Fruit fly (Drosophila melanogaster) whole organism, pupa: ENCODE results near the gene CG13675.
A peak's percentile ranks its signal among the peaks of the same experiment; 100 is the strongest.

ENCODE experiments used
- CG10348 ChIP-seq: fragments of 200-800 bp; sonication (Bioruptor generic); IDR thresholded peaks from 2 replicates; pipeline ENCODE4 v1.3.6; 2022; ENCODE audit warnings: missing biosample characterization, missing genetic modification characterization
- CG12605 ChIP-seq: fragments of 200-800 bp; sonication (Bioruptor generic); IDR thresholded peaks from 2 replicates; pipeline ENCODE4 v1.3.6; 2022; ENCODE audit warnings: missing biosample characterization, missing genetic modification characterization
- CG13204 ChIP-seq: fragments of 200-800 bp; sonication (Bioruptor generic); optimal IDR thresholded peaks from 2 replicates; lab custom pipeline; 2018; ENCODE audit warnings: missing biosample characterization, mild to moderate bottlenecking, missing genetic modification characterization, moderate library complexity
- CG14655 ChIP-seq: fragments of 200-800 bp; sonication (Bioruptor generic); optimal IDR thresholded peaks from 3 replicates; lab custom pipeline; 2017; ENCODE audit warnings: mild to moderate bottlenecking, missing biosample characterization, missing genetic modification reagents, missing genetic modification characterization
- CG15710 ChIP-seq: fragments of 200-800 bp; sonication (Bioruptor generic); optimal IDR thresholded peaks from 2 replicates; lab custom pipeline; 2018; ENCODE audit warnings: missing biosample characterization, mild to moderate bottlenecking, missing genetic modification characterization, moderate library complexity
- CG17806 ChIP-seq: fragments of 200-800 bp; sonication (Bioruptor generic); optimal IDR thresholded peaks from 2 replicates; lab custom pipeline; 2018; ENCODE audit warnings: missing biosample characterization, mild to moderate bottlenecking, missing genetic modification characterization, moderate library complexity
- CG32121 ChIP-seq: fragments of 200-800 bp; sonication (Bioruptor generic); IDR thresholded peaks from 2 replicates; pipeline ENCODE4 v1.3.6; 2022; ENCODE audit warnings: missing biosample characterization, missing genetic modification characterization
- CG34367 ChIP-seq: fragments of 200-800 bp; sonication (Bioruptor generic); optimal IDR thresholded peaks from 2 replicates; lab custom pipeline; 2018; ENCODE audit warnings: missing biosample characterization, mild to moderate bottlenecking, missing genetic modification characterization
- CG4496 ChIP-seq: fragments of 200-800 bp; sonication (Bioruptor generic); IDR thresholded peaks from 3 replicates; pipeline ENCODE4 v1.3.6; 2022; ENCODE audit warnings: missing biosample characterization, missing genetic modification characterization
- CG8159 ChIP-seq: fragments of 200-800 bp; sonication (Bioruptor generic); optimal IDR thresholded peaks from 3 replicates; lab custom pipeline; 2018; ENCODE audit warnings: missing biosample characterization, mild to moderate bottlenecking, missing genetic modification characterization, moderate library complexity
- CG8301 ChIP-seq: fragments of 200-800 bp; sonication (Bioruptor generic); optimal IDR thresholded peaks from 2 replicates; lab custom pipeline; 2018; ENCODE audit warnings: missing biosample characterization, mild to moderate bottlenecking, missing genetic modification characterization
- CG9948 ChIP-seq: fragments of 200-800 bp; sonication (Bioruptor generic); optimal IDR thresholded peaks from 2 replicates; lab custom pipeline; 2018; ENCODE audit warnings: missing biosample characterization, mild to moderate bottlenecking, missing genetic modification characterization, moderate library complexity
- D1 ChIP-seq: fragments of 200-800 bp; sonication (Bioruptor generic); optimal IDR thresholded peaks from 2 replicates; lab custom pipeline; 2018; ENCODE audit warnings: missing biosample characterization, mild to moderate bottlenecking, missing genetic modification characterization, moderate library complexity
- EcR ChIP-seq: fragments of 200-800 bp; sonication (Bioruptor generic); optimal IDR thresholded peaks from 3 replicates; lab custom pipeline; 2019; ENCODE audit warnings: missing biosample characterization, missing genetic modification characterization, mild to moderate bottlenecking, moderate library complexity, missing genetic modification reagents
- Ets98B ChIP-seq: fragments of 200-800 bp; sonication (Bioruptor generic); IDR thresholded peaks from 2 replicates; pipeline ENCODE4 v1.3.6; 2022; ENCODE audit warnings: missing biosample characterization, missing genetic modification characterization
- Pif1A ChIP-seq: fragments of 200-800 bp; sonication (Bioruptor generic); optimal IDR thresholded peaks from 3 replicates; lab custom pipeline; 2016; ENCODE audit warnings: missing biosample characterization, missing genetic modification characterization
- Pif1B ChIP-seq: fragments of 200-800 bp; sonication (Bioruptor generic); optimal IDR thresholded peaks from 3 replicates; lab custom pipeline; 2016; ENCODE audit warnings: missing biosample characterization, missing genetic modification characterization
- Snoo ChIP-seq: fragments of 200-800 bp; sonication (Bioruptor generic); optimal IDR thresholded peaks from 3 replicates; lab custom pipeline; 2017; ENCODE audit warnings: missing biosample characterization, mild to moderate bottlenecking, missing genetic modification characterization, inconsistent platforms
- fd96Ca ChIP-seq: fragments of 200-800 bp; sonication (Bioruptor generic); IDR thresholded peaks from 3 replicates; pipeline ENCODE4 v1.3.6; 2022; ENCODE audit warnings: missing biosample characterization, missing genetic modification characterization
- gl ChIP-seq: fragments of 200-800 bp; sonication (Bioruptor generic); optimal IDR thresholded peaks from 2 replicates; lab custom pipeline; 2018; ENCODE audit warnings: missing biosample characterization, mild to moderate bottlenecking, missing genetic modification characterization
- rn ChIP-seq: fragments of 200-800 bp; sonication (Bioruptor generic); IDR thresholded peaks from 2 replicates; pipeline ENCODE4 v1.3.6; 2022; ENCODE audit warnings: missing biosample characterization, missing genetic modification characterization

CG13675 gene

DNA sequence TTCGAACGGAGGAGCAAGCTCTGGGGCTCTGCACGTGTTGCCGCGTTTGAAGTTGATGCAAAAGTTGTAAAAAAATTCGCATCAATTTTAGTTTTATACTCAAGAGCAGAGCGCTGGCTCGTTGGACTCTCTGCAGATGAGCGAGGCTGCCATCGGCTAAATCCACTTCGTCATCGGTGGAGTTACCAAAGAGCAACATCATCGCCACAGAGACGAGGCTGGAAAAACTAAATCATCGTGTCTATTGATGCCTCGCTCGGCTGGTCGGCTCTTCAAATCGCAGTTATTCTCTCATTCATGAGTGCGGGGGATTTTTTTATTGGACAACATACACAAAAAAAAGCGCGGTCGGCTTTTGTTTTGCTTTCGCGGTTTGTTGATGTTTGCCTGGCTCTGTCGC lies at the start of gene CG13675:
CG13675 (minus strand) TSS at position 83 of the 400 bp plus-strand sequence.
- TF ChIP-seq CG10348: no peak
- peak; percentile 44; the same call in 1 of the 3 replicates for TF ChIP-seq CG4496 (GFP tag; lab: Robert Waterston, UW)
- TF ChIP-seq CG9948 (tag; lab: Kevin White, UChicago): no peak

DNA sequence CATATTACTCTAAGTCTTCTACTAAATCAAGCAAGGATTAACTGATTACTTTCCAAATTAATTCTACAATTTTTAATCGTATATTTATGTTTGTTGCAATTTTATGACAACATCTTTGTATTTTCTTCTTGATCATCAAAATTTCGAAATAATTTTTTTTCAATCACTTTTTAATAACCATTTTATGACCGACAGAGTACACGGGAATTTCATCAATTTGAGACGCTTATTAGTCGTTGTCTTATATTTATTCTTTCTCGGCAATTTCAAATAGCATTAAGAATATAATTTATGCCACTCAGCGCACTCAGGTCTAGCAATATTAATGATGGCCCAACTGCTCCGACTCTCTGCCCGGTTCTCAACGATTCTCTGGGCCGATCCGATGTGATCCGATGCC lies 49.7 kb upstream of the CG13675 start, which contains the start of gene CG8012:
CG8012 (plus strand) TSS at position 301 of the 400 bp plus-strand sequence.
- TF ChIP-seq CG32121 (GFP tag; lab: Robert Waterston, UW) (no peak), Snoo (tag; lab: Kevin White, UChicago) (no peak), gl (tag; lab: Kevin White, UChicago) (no peak), CG17806 (tag; lab: Kevin White, UChicago) (no peak), CG34367 (tag; lab: Kevin White, UChicago) (no peak), fd96Ca (no peak), CG8159 (tag; lab: Kevin White, UChicago) (no peak), D1 (tag; lab: Kevin White, UChicago) (no peak), Pif1A (GFP tag; lab: Kevin White, UChicago) (no peak), CG15710 (no peak), CG9948 (tag; lab: Kevin White, UChicago) (no peak), Pif1B (GFP tag; lab: Kevin White, UChicago) (no peak), rn (no peak), CG13204 (no peak), CG14655 (no peak), CG12605 (GFP tag; lab: Robert Waterston, UW) (no peak), Ets98B (GFP tag; lab: Robert Waterston, UW) (no peak), CG8301 (tag; lab: Kevin White, UChicago) (no peak)

DNA sequence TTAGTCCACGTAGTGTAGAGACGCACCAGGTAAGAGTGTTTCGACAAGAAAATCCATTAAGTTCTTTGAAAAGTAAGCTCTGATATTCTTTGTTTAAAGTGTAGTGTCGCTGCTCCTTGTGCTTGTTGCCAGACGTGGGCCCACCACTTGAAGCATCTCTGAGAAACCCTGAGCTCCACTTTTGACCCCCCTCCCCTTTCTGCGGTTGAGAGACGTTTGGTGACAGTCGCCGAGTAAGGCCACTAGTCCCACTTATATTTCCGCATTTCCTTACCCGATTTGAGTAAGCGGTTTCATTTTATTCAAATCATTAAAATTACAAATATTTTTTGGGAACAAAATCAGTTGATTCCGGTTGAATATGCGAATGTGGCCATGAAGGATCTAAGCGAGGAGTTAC lies 46.3 kb upstream of the CG13675 start, which contains the start of gene CG8006:
CG8006 (plus strand) TSS at position 301 of the 400 bp plus-strand sequence.
- no peak for TF ChIP-seq Snoo (tag; lab: Kevin White, UChicago)
- TF ChIP-seq D1 (tag; lab: Kevin White, UChicago): no peak
- no peak for TF ChIP-seq Pif1B (GFP tag; lab: Kevin White, UChicago)
- no peak for TF ChIP-seq CG17806 (tag; lab: Kevin White, UChicago)
- no peak for TF ChIP-seq CG14655
- TF ChIP-seq, all 21 proteins: peak for 0

DNA sequence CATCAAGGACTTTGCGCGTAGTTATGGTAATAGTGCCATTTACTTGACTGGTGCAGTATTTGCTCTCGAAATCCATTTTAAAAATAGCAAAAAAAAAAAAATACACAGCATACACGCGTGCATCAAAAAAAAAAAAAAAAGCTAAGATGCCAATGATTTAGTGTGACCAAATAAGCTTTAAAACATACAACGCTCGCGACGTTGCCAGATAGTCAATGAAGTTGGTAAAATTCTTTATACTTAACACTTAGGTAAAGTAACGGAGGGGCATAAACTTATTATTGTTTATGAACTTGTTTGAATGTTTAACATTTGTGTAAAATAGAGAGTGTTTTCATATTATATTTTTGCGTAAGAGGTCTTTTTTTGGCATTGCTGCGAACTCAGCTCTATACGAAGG lies 45.3 kb upstream of the CG13675 start, which contains the start of gene tut:
tut (minus strand) TSS at position 148 of the 400 bp plus-strand sequence.
- TF ChIP-seq CG10348: no peak
- TF ChIP-seq Ets98B (GFP tag; lab: Robert Waterston, UW): no peak
- TF ChIP-seq CG17806 (tag; lab: Kevin White, UChicago): no peak
- no peak for TF ChIP-seq fd96Ca
- TF ChIP-seq, all 21 proteins: peak for 0

DNA sequence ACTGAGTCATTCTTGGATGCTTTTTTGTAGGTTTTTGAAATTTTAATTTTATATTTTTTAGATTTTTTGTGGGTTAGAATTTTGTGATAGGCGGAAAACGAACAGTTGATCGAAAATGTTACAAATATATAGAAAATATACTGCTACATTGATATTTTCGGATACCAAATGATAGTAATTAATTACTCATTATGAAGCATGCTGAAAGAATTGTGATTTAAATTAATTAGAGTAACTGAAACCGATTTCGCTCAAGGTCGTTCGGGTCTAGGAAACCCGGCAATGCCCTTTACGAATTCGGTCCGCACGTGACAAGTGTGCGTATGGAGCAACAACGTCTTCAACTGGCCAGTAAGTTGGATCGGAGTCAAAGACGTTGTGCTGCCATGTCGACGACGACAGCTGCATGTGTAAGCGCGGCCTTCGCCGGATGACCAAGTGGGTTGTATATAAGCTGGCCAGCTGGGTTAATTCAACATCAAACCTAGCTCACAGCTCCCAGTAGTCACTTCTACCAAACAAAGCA lies 37.1 kb upstream of the CG13675 start, which contains the start of the genes CG7366 and CG13679:
CG7366 (minus strand) TSS at position 101 of the 526 bp plus-strand sequence.
CG13679 (plus strand) TSS at position 476 of the 526 bp plus-strand sequence.
- no peak for TF ChIP-seq fd96Ca
- no peak for TF ChIP-seq Ets98B (GFP tag; lab: Robert Waterston, UW)
- no peak for TF ChIP-seq CG9948 (tag; lab: Kevin White, UChicago)
- TF ChIP-seq CG15710: no peak
- no peak for TF ChIP-seq CG34367 (tag; lab: Kevin White, UChicago)
- TF ChIP-seq CG8301 (tag; lab: Kevin White, UChicago): no peak
- TF ChIP-seq CG13204: no peak
- no peak for TF ChIP-seq gl (tag; lab: Kevin White, UChicago)
- no peak for TF ChIP-seq CG12605 (GFP tag; lab: Robert Waterston, UW)
- no peak for TF ChIP-seq CG10348
- TF ChIP-seq CG32121 (GFP tag; lab: Robert Waterston, UW): no peak
- TF ChIP-seq CG4496 (GFP tag; lab: Robert Waterston, UW): no peak
- no peak for TF ChIP-seq Snoo (tag; lab: Kevin White, UChicago)
- no peak for TF ChIP-seq rn
- TF ChIP-seq CG8159 (tag; lab: Kevin White, UChicago): no peak
- TF ChIP-seq Pif1A (GFP tag; lab: Kevin White, UChicago): no peak

DNA sequence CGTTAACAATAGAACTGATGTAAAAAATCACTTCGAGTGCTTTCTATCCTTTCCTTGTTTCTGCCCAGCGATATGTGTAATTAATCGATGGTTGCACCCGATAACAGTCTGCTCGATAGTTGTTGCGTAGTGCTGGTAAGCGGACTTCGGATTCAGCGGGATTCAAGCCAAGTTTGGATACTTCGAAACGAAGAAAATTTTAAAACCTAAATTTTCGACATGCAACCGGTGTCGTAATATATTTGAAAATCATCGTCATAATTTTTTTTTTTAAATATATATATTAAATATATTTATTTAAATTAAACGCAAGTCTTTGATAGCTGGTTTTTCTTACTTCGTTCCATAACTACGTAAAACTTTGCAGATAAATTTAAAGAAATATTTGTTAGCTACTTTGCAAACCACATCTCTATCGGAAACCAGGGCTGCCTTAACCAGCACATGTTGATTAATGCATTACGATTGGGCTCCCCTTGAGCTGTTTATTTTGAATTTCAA lies 32.5 kb upstream of the CG13675 start, which contains the start of the genes UbcE2M and Dhps:
UbcE2M (minus strand) TSS at position 209 of the 501 bp plus-strand sequence.
Dhps (plus strand) TSS at position 429 of the 501 bp plus-strand sequence.
- peak; percentile 67 for TF ChIP-seq fd96Ca
- no peak for TF ChIP-seq Pif1A (GFP tag; lab: Kevin White, UChicago)
- TF ChIP-seq CG34367 (tag; lab: Kevin White, UChicago): no peak
- no peak for TF ChIP-seq CG13204
- TF ChIP-seq Pif1B (GFP tag; lab: Kevin White, UChicago): no peak
- TF ChIP-seq Snoo (tag; lab: Kevin White, UChicago): peak; percentile 69
- TF ChIP-seq CG8301 (tag; lab: Kevin White, UChicago): no peak
- TF ChIP-seq CG8159 (tag; lab: Kevin White, UChicago): no peak
- TF ChIP-seq CG17806 (tag; lab: Kevin White, UChicago): peak; percentile 69
- TF ChIP-seq EcR: no peak
- TF ChIP-seq CG4496 (GFP tag; lab: Robert Waterston, UW): peak; percentile 67; the same call in 2 of the 3 replicates
- no peak for TF ChIP-seq D1 (tag; lab: Kevin White, UChicago)
- TF ChIP-seq CG14655: no peak
- TF ChIP-seq CG32121 (GFP tag; lab: Robert Waterston, UW): no peak; the same call in 1 of the 2 replicates
- no peak for TF ChIP-seq rn
- 0 out of 2 replicates have a peak, but pooled peaks have one; percentile 30 for TF ChIP-seq CG10348
- no peak for TF ChIP-seq CG12605 (GFP tag; lab: Robert Waterston, UW)
- TF ChIP-seq gl (tag; lab: Kevin White, UChicago): no peak
- TF ChIP-seq CG15710: peak; percentile 79
- peak; percentile 53 for TF ChIP-seq Ets98B (GFP tag; lab: Robert Waterston, UW)
- TF ChIP-seq CG9948 (tag; lab: Kevin White, UChicago): peak; percentile 68
